Worm (Caenorhabditis elegans) whole organism, L4/young adult: ENCODE data around the gene npp-15.

ENCODE experiments used
- W03F9.2 ChIP-seq: fragments of 150-350 bp; optimal IDR thresholded peaks from 2 replicates; lab custom pipeline; 2014; ENCODE audit warnings: missing biosample characterization, missing genetic modification characterization
- dao-5 ChIP-seq: sonication (generic microtip); optimal IDR thresholded peaks from 2 replicates; lab custom pipeline; 2016; ENCODE audit warnings: missing genotype, missing genetic modification characterization, moderate library complexity, missing compliant biosample characterization
- him-1 ChIP-seq: sonication (generic microtip); optimal IDR thresholded peaks from 2 replicates; lab custom pipeline; 2016; ENCODE audit warnings: missing genotype, missing genetic modification reagents, missing genetic modification characterization, missing compliant biosample characterization

Gene npp-15

DNA sequence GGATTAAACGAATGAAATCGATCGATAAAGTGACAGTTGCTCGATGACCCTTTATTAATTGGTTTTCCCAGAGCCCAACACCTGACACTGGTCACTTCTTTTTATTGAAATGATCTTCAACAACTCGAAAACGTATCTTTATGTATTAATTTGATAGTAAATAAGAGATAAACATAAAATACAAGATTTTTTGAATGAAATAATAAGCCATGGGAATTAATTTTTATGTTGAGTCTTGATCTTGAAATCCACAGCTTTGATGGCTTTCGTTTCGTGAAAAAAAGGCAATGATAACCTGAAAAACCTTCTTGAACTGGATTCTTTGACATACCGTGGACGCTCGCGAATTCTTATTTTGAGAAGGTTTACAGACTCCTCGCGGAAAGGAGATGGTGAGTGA lies 21.3 kb upstream of the npp-15 start, which contains the start of gene pcp-5:
TSS of gene pcp-5 (minus strand) at position 101 of the 400 bp plus-strand sequence.
- TF ChIP-seq him-1 (tag; lab: Kevin White, UChicago), result no peak
- no peak for TF ChIP-seq W03F9.2 (tag; lab: Kevin White, UChicago)
- TF ChIP-seq dao-5 (tag; lab: Kevin White, UChicago), result no peak

- no peak for TF ChIP-seq W03F9.2 (tag; lab: Kevin White, UChicago)
- TF ChIP-seq him-1 (tag; lab: Kevin White, UChicago), result no peak
- TF ChIP-seq dao-5 (tag; lab: Kevin White, UChicago), result no peak
Measured at ce11 chrIII:7909263-7909662, 19.6 kb upstream of the npp-15 start, which contains the start of gene ZK688.1. Gene ZK688.1, plus strand, starts transcription at chrIII:7909563.

DNA sequence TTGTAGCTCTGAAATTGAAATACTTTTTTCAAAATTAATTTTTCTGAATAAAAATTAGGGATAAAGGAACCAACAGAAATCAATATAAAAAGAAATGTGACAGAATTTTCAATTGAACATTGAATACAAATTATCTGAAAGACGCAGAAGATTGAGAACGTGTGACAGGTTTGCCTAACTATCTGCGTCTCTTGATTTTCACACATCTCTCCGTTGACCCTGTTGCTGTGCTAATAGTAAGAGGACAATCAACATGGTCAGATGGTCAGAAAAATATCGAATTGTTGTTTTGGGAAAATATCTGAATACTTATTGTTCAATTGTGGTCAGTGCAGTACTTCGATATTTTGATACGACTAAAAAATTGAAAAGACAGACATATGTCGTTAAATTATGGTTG lies 17.2 kb upstream of the npp-15 start, which contains the start of gene ZK688.7:
TSS of gene ZK688.7 (minus strand) at position 14 of the 400 bp plus-strand sequence.
- TF ChIP-seq dao-5 (tag; lab: Kevin White, UChicago), result no peak
- no peak for TF ChIP-seq W03F9.2 (tag; lab: Kevin White, UChicago)
- no peak for TF ChIP-seq him-1 (tag; lab: Kevin White, UChicago)

DNA sequence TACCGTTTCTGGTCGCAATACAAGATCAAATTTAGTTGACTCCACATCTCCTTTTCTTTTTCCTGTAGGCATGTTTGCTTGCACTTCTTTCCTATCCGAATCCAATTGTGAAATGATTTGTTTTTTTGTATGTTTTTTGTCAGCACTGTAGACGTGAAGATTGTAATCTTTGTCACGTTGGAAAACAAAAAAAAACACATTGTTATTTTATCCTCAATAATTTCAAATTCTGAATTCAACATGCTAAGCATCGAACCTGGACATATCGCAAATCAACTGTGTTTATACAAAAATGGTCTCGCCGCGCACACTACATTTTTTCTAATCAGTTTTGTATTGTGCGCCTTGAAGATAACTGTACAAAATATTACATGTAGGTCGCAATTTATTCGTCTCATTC lies 15.4 kb upstream of the npp-15 start, which contains the start of gene ZK688.12:
TSS of gene ZK688.12 (minus strand) at position 101 of the 400 bp plus-strand sequence.
- TF ChIP-seq dao-5 (tag; lab: Kevin White, UChicago) (no peak), him-1 (tag; lab: Kevin White, UChicago) (no peak), W03F9.2 (tag; lab: Kevin White, UChicago) (no peak)

- TF ChIP-seq W03F9.2 (tag; lab: Kevin White, UChicago) (no peak), him-1 (tag; lab: Kevin White, UChicago) (no peak), dao-5 (tag; lab: Kevin White, UChicago) (no peak)
Measured at ce11 chrIII:7917667-7918066, 11.2 kb upstream of the npp-15 start, which contains the start of gene gly-3. Gene gly-3, minus strand, starts transcription at chrIII:7917767.

ce11 chrIII:7919823-7920222 lies 9.0 kb upstream of the npp-15 start, which contains the start of gene C29E4.14:
Gene C29E4.14, plus strand, starts transcription at chrIII:7920123.
- TF ChIP-seq him-1 (tag; lab: Kevin White, UChicago) (no peak), dao-5 (tag; lab: Kevin White, UChicago) (no peak), W03F9.2 (tag; lab: Kevin White, UChicago) (no peak)

- TF ChIP-seq W03F9.2 (tag; lab: Kevin White, UChicago) (no peak), dao-5 (tag; lab: Kevin White, UChicago) (no peak), him-1 (tag; lab: Kevin White, UChicago) (no peak)
Measured at ce11 chrIII:7922207-7922606, 6.6 kb upstream of the npp-15 start, which contains the start of gene C29E4.17. Gene C29E4.17, plus strand, starts transcription at chrIII:7922507.

- TF ChIP-seq W03F9.2 (tag; lab: Kevin White, UChicago) (no peak), dao-5 (tag; lab: Kevin White, UChicago) (no peak), him-1 (tag; lab: Kevin White, UChicago) (no peak)
Measured at ce11 chrIII:7924821-7925220, 4.0 kb upstream of the npp-15 start, which contains the start of gene tag-250. Gene tag-250, minus strand, starts transcription at chrIII:7924921.

ce11 chrIII:7925968-7926367 lies 2.9 kb upstream of the npp-15 start:
- TF ChIP-seq W03F9.2 (tag; lab: Kevin White, UChicago), result no peak

DNA sequence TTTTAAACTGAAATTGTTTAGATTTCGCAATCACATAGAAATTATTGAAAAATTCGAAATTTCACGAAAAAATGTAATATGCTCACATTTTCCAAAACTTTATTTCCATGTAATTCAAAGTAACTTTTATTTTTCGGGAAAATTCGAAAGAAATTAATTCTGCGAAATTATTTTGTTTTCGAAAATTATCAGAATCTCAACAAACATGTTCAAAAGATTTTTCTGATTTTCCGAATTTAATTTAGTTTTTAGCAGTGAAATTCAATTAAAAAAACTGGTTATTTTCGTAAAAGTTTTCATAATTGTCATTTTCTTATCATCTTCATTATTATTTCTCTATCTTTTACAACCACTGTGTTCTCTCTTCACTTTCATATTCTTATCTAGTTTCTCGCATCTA lies 4.4 kb downstream of the npp-15 start, which contains the start of gene ran-2:
TSS of gene ran-2 (plus strand) at position 301 of the 400 bp plus-strand sequence.
- TF ChIP-seq W03F9.2 (tag; lab: Kevin White, UChicago) (no peak), him-1 (tag; lab: Kevin White, UChicago) (no peak), dao-5 (tag; lab: Kevin White, UChicago) (no peak)

ce11 chrIII:7937548-7937947 lies 8.7 kb downstream of the npp-15 start, which contains the start of gene C29E4.10:
Gene C29E4.10, plus strand, starts transcription at chrIII:7937848.
- no peak for TF ChIP-seq him-1 (tag; lab: Kevin White, UChicago)
- TF ChIP-seq dao-5 (tag; lab: Kevin White, UChicago), result no peak
- TF ChIP-seq W03F9.2 (tag; lab: Kevin White, UChicago), result no peak

- TF ChIP-seq dao-5 (tag; lab: Kevin White, UChicago) (no peak), W03F9.2 (tag; lab: Kevin White, UChicago) (no peak), him-1 (tag; lab: Kevin White, UChicago) (no peak)
Measured at ce11 chrIII:7940819-7941218, 12.0 kb downstream of the npp-15 start, which contains the start of gene C29E4.12. Gene C29E4.12, plus strand, starts transcription at chrIII:7941151.

- TF ChIP-seq W03F9.2 (tag; lab: Kevin White, UChicago) (no peak), him-1 (tag; lab: Kevin White, UChicago) (no peak), dao-5 (tag; lab: Kevin White, UChicago) (no peak)
Measured at ce11 chrIII:7941417-7941816, 12.6 kb downstream of the npp-15 start, which contains the start of gene kle-2. Gene kle-2, plus strand, starts transcription at chrIII:7941717.
